Fruit fly (Drosophila melanogaster) whole organism, embryonic: ENCODE measurements around the gene U2af50.

Experiments
- Bteb2 ChIP-seq: fragments of 200-800 bp; sonication (Bioruptor generic); optimal IDR thresholded peaks from 2 replicates; lab custom pipeline; 2016; ENCODE audit warnings: missing biosample characterization, missing genetic modification characterization
- C15 ChIP-seq: fragments of 200-800 bp; sonication (Bioruptor generic); IDR thresholded peaks from 3 replicates; pipeline ENCODE4 v1.3.6; 2022; ENCODE audit warnings: missing biosample characterization, missing genetic modification characterization
- CG10321 ChIP-seq: fragments of 200-800 bp; sonication (Bioruptor generic); IDR thresholded peaks from 2 replicates; pipeline ENCODE4 v1.3.6; 2022; ENCODE audit warnings: missing biosample characterization, missing genetic modification characterization
- CG10431 ChIP-seq: fragments of 200-800 bp; sonication (Bioruptor generic); optimal IDR thresholded peaks from 3 replicates; lab custom pipeline; 2018; ENCODE audit warnings: missing biosample characterization, mild to moderate bottlenecking, missing genetic modification characterization
- CG10462 ChIP-seq: fragments of 200-800 bp; sonication (Bioruptor generic); optimal IDR thresholded peaks from 2 replicates; lab custom pipeline; 2016; ENCODE audit warnings: missing biosample characterization, missing genetic modification characterization
- CG10543 ChIP-seq: fragments of 200-800 bp; sonication (Bioruptor generic); optimal IDR thresholded peaks from 3 replicates; lab custom pipeline; 2017; ENCODE audit warnings: missing biosample characterization, mild to moderate bottlenecking, missing genetic modification characterization, moderate library complexity
- CG11723 ChIP-seq: fragments of 200-800 bp; sonication (Bioruptor generic); optimal IDR thresholded peaks from 2 replicates; lab custom pipeline; 2017; ENCODE audit warnings: missing biosample characterization, mild to moderate bottlenecking, missing genetic modification characterization
- CG12071 ChIP-seq: fragments of 200-800 bp; sonication (Bioruptor generic); optimal IDR thresholded peaks from 3 replicates; lab custom pipeline; 2018; ENCODE audit warnings: missing biosample characterization, mild to moderate bottlenecking, missing genetic modification characterization
- CG12744 ChIP-seq: fragments of 200-800 bp; sonication (Bioruptor generic); optimal IDR thresholded peaks from 2 replicates; lab custom pipeline; 2016; ENCODE audit warnings: missing biosample characterization, missing genetic modification characterization
- CG13296 ChIP-seq: fragments of 200-800 bp; sonication (Bioruptor generic); optimal IDR thresholded peaks from 3 replicates; lab custom pipeline; 2018; ENCODE audit warnings: missing biosample characterization, mild to moderate bottlenecking, missing genetic modification characterization
- CG15514 ChIP-seq: fragments of 200-800 bp; sonication (Bioruptor generic); optimal IDR thresholded peaks from 3 replicates; lab custom pipeline; 2017; ENCODE audit warnings: missing biosample characterization, missing genetic modification characterization, mild to moderate bottlenecking, moderate library complexity, missing genetic modification reagents
- CG3065 ChIP-seq: fragments of 200-800 bp; sonication (Bioruptor generic); optimal IDR thresholded peaks from 2 replicates; lab custom pipeline; 2016; ENCODE audit warnings: missing biosample characterization, missing genetic modification characterization
- CG3407 ChIP-seq: fragments of 200-800 bp; sonication (Bioruptor generic); optimal IDR thresholded peaks from 2 replicates; lab custom pipeline; 2018; ENCODE audit warnings: missing biosample characterization, mild to moderate bottlenecking, missing genetic modification characterization
- CG6683 ChIP-seq: fragments of 200-800 bp; sonication (Bioruptor generic); optimal IDR thresholded peaks from 2 replicates; lab custom pipeline; 2017; ENCODE audit warnings: missing biosample characterization, mild to moderate bottlenecking, missing genetic modification characterization, missing genetic modification reagents
- CG6791 ChIP-seq: fragments of 200-800 bp; sonication (Bioruptor generic); IDR thresholded peaks from 3 replicates; pipeline ENCODE4 v1.3.6; 2022; ENCODE audit warnings: missing biosample characterization, missing genetic modification characterization; ENCODE audit not compliant: partially characterized antibody
- CG7357 ChIP-seq: fragments of 200-800 bp; sonication (Bioruptor generic); IDR thresholded peaks from 3 replicates; pipeline ENCODE4 v1.3.6; 2022; ENCODE audit warnings: missing biosample characterization, missing genetic modification characterization
- CG8359 ChIP-seq: fragments of 200-800 bp; sonication (Bioruptor generic); optimal IDR thresholded peaks from 2 replicates; lab custom pipeline; 2017; ENCODE audit warnings: missing biosample characterization, mild to moderate bottlenecking, missing genetic modification characterization, borderline replicate concordance
- CG8765 ChIP-seq: fragments of 200-800 bp; sonication (Bioruptor generic); IDR thresholded peaks from 2 replicates; pipeline ENCODE4 v1.3.6; 2022; ENCODE audit warnings: missing biosample characterization, missing genetic modification characterization
- CrebB ChIP-seq: fragments of 200-800 bp; sonication (Bioruptor generic); optimal IDR thresholded peaks from 3 replicates; lab custom pipeline; 2018; ENCODE audit warnings: missing biosample characterization, mild to moderate bottlenecking, missing genetic modification characterization
- E2f2 ChIP-seq: fragments of 200-800 bp; sonication (Bioruptor generic); IDR thresholded peaks from 2 replicates; pipeline ENCODE4 v1.3.6; 2022; ENCODE audit warnings: missing biosample characterization, missing genetic modification characterization
- Eip74EF ChIP-seq, 2 experiments: fragments of 200-800 bp in 1 of 2; fragments of >200 bp in 1 of 2; sonication (Bioruptor generic) in 1 of 2; optimal IDR thresholded peaks; 2 replicates each; lab custom pipeline; 2017 to 2019; ENCODE audit warnings: missing biosample characterization in 2 of 2, missing genetic modification characterization in 2 of 2, mild to moderate bottlenecking in 1 of 2, moderate library complexity in 1 of 2
- Hand ChIP-seq: fragments of 200-800 bp; sonication (Bioruptor generic); optimal IDR thresholded peaks from 2 replicates; lab custom pipeline; 2017; ENCODE audit warnings: mild to moderate bottlenecking, missing biosample characterization, missing genetic modification reagents, missing genetic modification characterization
- MTF-1 ChIP-seq: fragments of 200-800 bp; sonication (Bioruptor generic); optimal IDR thresholded peaks from 2 replicates; lab custom pipeline; 2018; ENCODE audit warnings: missing biosample characterization, mild to moderate bottlenecking, missing genetic modification characterization, borderline replicate concordance
- Meics ChIP-seq: fragments of 200-800 bp; sonication (Bioruptor generic); optimal IDR thresholded peaks from 2 replicates; lab custom pipeline; 2017; ENCODE audit warnings: missing biosample characterization, mild to moderate bottlenecking, missing genetic modification characterization
- Nf-YA ChIP-seq: fragments of 200-800 bp; sonication (Bioruptor generic); IDR thresholded peaks from 2 replicates; pipeline ENCODE4 v1.3.6; 2022; ENCODE audit warnings: missing biosample characterization, missing genetic modification characterization
- Oli ChIP-seq: fragments of 200-800 bp; sonication (Bioruptor generic); optimal IDR thresholded peaks from 2 replicates; lab custom pipeline; 2018; ENCODE audit warnings: missing biosample characterization, mild to moderate bottlenecking, missing genetic modification characterization, moderate library complexity
- Six4 ChIP-seq: fragments of 200-800 bp; sonication (Bioruptor generic); optimal IDR thresholded peaks from 2 replicates; lab custom pipeline; 2016; ENCODE audit warnings: missing biosample characterization, missing genetic modification characterization
- Taf1 ChIP-seq: fragments of 200-800 bp; sonication (Bioruptor generic); IDR thresholded peaks from 2 replicates; pipeline ENCODE4 v1.3.6; 2022; ENCODE audit warnings: missing biosample characterization, missing genetic modification characterization
- Tbp ChIP-seq: fragments of >200 bp; optimal IDR thresholded peaks from 2 replicates; lab custom pipeline; 2018; ENCODE audit warnings: missing biosample characterization, missing genetic modification characterization
- Xbp1 ChIP-seq: fragments of 200-800 bp; sonication (Bioruptor generic); optimal IDR thresholded peaks from 3 replicates; lab custom pipeline; 2016; ENCODE audit warnings: missing biosample characterization, mild to moderate bottlenecking, missing genetic modification characterization
- bowl ChIP-seq: fragments of 200-800 bp; sonication (Bioruptor generic); IDR thresholded peaks from 2 replicates; pipeline ENCODE4 v1.3.6; 2022; ENCODE audit warnings: missing biosample characterization, missing genetic modification characterization
- cas ChIP-seq: fragments of 200-800 bp; sonication (Bioruptor generic); IDR thresholded peaks from 2 replicates; pipeline ENCODE4 v1.3.6; 2022; ENCODE audit warnings: missing biosample characterization, missing genetic modification characterization
- cato ChIP-seq: fragments of 200-800 bp; sonication (Bioruptor generic); optimal IDR thresholded peaks from 2 replicates; lab custom pipeline; 2016; ENCODE audit warnings: missing biosample characterization, missing genetic modification characterization, borderline replicate concordance
- cwo ChIP-seq: fragments of 200-800 bp; sonication (Bioruptor generic); optimal IDR thresholded peaks from 3 replicates; lab custom pipeline; 2017; ENCODE audit warnings: missing biosample characterization, missing genetic modification characterization, mild to moderate bottlenecking, moderate library complexity, missing genetic modification reagents
- esg ChIP-seq: fragments of 200-800 bp; sonication (Bioruptor generic); conservative IDR thresholded peaks from 2 replicates; pipeline ENCODE4 v1.3.6; 2022; ENCODE audit warnings: missing biosample characterization, missing genetic modification characterization
- eyg ChIP-seq: fragments of 200-800 bp; sonication (Bioruptor generic); optimal IDR thresholded peaks from 3 replicates; lab custom pipeline; 2016; ENCODE audit warnings: missing biosample characterization, missing genetic modification characterization
- ftz-f1 ChIP-seq: fragments of 200-800 bp; sonication (Bioruptor generic); optimal IDR thresholded peaks from 2 replicates; lab custom pipeline; 2016; ENCODE audit warnings: missing biosample characterization, missing genetic modification characterization
- lmd ChIP-seq: fragments of 200-800 bp; sonication (Bioruptor generic); IDR thresholded peaks from 2 replicates; pipeline ENCODE4 v1.3.6; 2022; ENCODE audit warnings: missing biosample characterization, missing genetic modification characterization
- nerfin-1 ChIP-seq: fragments of 200-800 bp; sonication (Bioruptor generic); optimal IDR thresholded peaks from 3 replicates; lab custom pipeline; 2019; ENCODE audit warnings: missing biosample characterization, mild to moderate bottlenecking, missing genetic modification characterization, moderate library complexity
- nmo ChIP-seq: fragments of 200-800 bp; sonication (Bioruptor generic); optimal IDR thresholded peaks from 2 replicates; lab custom pipeline; 2018; ENCODE audit warnings: missing biosample characterization, mild to moderate bottlenecking, missing genetic modification characterization, moderate library complexity
- oc ChIP-seq: fragments of 200-800 bp; sonication (Bioruptor generic); optimal IDR thresholded peaks from 2 replicates; lab custom pipeline; 2018; ENCODE audit warnings: missing biosample characterization, mild to moderate bottlenecking, missing genetic modification characterization, moderate library complexity
- sim ChIP-seq: fragments of 200-800 bp; sonication (Bioruptor generic); IDR thresholded peaks from 2 replicates; pipeline ENCODE4 v1.3.6; 2022; ENCODE audit warnings: missing biosample characterization, missing genetic modification characterization
- sob ChIP-seq: fragments of 200-800 bp; sonication (Bioruptor generic); IDR thresholded peaks from 2 replicates; pipeline ENCODE4 v1.3.6; 2022; ENCODE audit warnings: missing biosample characterization, missing genetic modification characterization
- sqz ChIP-seq: fragments of 200-800 bp; sonication (Bioruptor generic); optimal IDR thresholded peaks from 3 replicates; lab custom pipeline; 2018; ENCODE audit warnings: missing biosample characterization, mild to moderate bottlenecking, missing genetic modification characterization
- ttk ChIP-seq: fragments of 200-800 bp; sonication (Bioruptor generic); IDR thresholded peaks from 2 replicates; pipeline ENCODE4 v2.1.2; 2022; ENCODE audit warnings: missing biosample characterization, missing genetic modification characterization
- unpg ChIP-seq: fragments of 200-800 bp; sonication (Bioruptor generic); optimal IDR thresholded peaks from 3 replicates; lab custom pipeline; 2018; ENCODE audit warnings: missing biosample characterization, mild to moderate bottlenecking, missing genetic modification characterization, moderate library complexity
- vvl ChIP-seq: fragments of 200-800 bp; sonication (Bioruptor generic); IDR thresholded peaks from 2 replicates; pipeline ENCODE4 v1.3.6; 2022; ENCODE audit warnings: missing biosample characterization, missing genetic modification characterization
- wek ChIP-seq: fragments of 200-800 bp; sonication (Bioruptor generic); optimal IDR thresholded peaks from 3 replicates; lab custom pipeline; 2018; ENCODE audit warnings: missing biosample characterization, mild to moderate bottlenecking, missing genetic modification characterization, moderate library complexity

U2af50 gene

DNA sequence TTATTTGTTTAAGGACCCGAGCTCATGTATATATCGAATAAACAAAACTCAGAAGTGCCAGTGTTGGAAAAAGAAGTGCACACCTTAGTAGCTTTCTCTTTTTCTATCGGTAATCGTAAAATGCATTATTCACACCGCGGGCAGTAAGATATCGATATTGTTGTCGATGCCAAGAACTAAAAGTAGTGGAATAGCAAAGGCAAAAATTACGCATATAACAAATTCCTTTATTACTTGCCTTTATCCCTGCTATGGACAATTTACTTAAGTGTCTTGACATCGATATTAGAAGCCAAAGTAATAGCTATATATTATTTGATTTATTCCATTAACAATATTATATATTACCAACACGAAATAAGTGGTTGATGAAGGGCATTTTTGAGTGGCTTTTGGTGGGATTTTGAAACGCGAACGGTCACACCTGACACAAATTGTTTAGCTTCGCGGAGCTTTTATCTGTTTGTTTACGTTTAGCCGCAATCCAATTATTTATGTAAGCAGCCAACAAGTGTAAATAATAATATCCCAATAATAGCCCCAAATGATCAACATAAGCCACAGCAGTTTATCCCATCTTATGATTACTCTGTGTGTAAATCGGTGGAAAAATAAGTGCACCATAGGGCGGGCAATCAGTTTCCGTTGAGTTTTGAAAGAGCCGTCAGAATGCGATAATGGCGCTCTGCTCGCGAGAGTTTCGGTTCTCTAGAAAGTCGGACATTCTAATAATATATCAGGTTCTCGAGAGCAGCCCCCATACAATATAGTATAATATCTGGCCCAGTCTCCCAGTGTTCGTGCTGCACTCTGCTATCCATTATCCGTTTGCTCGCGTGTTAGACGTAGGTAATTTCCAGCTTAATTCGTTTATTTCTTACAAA is 26.2 kb upstream of the U2af50 start, which contains the start of the genes CG9992 and CG4239 (continued):
- TF ChIP-seq Taf1 (GFP tag; lab: Robert Waterston, UW) = peak; percentile 36; the same call in 1 of the 2 replicates
- no peak for TF ChIP-seq MTF-1 (GFP tag; lab: Kevin White, UChicago)
- peak; percentile 36 for TF ChIP-seq CG10543
- no peak for TF ChIP-seq bowl (GFP tag; lab: Robert Waterston, UW)
- TF ChIP-seq CG13296 (GFP tag; lab: Kevin White, UChicago) = no peak
- no peak for TF ChIP-seq CG12744 (GFP tag; lab: Kevin White, UChicago)
- TF ChIP-seq unpg (GFP tag; lab: Kevin White, UChicago) = peak; percentile 40
- TF ChIP-seq ttk (GFP tag; lab: Robert Waterston, UW) = no peak
- peak; percentile 61 for TF ChIP-seq wek (GFP tag; lab: Kevin White, UChicago)
- TF ChIP-seq Hand (GFP tag; lab: Kevin White, UChicago) = no peak
- no peak for TF ChIP-seq Six4
- peak; percentile 48 for TF ChIP-seq Meics (GFP tag; lab: Kevin White, UChicago)
- TF ChIP-seq CG12071 (GFP tag; lab: Kevin White, UChicago) = peak; percentile 34
- peak; percentile 38; the same call in 1 of the 2 replicates for TF ChIP-seq CG8765 (GFP tag; lab: Robert Waterston, UW)
- no peak for TF ChIP-seq CG10321 (GFP tag; lab: Robert Waterston, UW)
- peak in 1 of 2 experiments; percentile 66 for TF ChIP-seq Eip74EF (GFP tag; optimal IDR thresholded peaks at IDR 0.05; lab: Kevin White, UChicago)
- no peak for TF ChIP-seq C15 (GFP tag; lab: Robert Waterston, UW)
- TF ChIP-seq nmo (GFP tag; lab: Kevin White, UChicago) = peak; percentile 87
- peak; percentile 39; the same call in 1 of the 2 replicates for TF ChIP-seq vvl (GFP tag; lab: Robert Waterston, UW)
- TF ChIP-seq sim = no peak
- TF ChIP-seq CG7357 (GFP tag; lab: Robert Waterston, UW) = peak; percentile 97
- peak; percentile 8; the same call in 1 of the 2 replicates for TF ChIP-seq cas (GFP tag; lab: Robert Waterston, UW)
- TF ChIP-seq CG11723 (GFP tag; lab: Kevin White, UChicago) = peak; percentile 22
- peak; percentile 29 for TF ChIP-seq nerfin-1 (tag; lab: Kevin White, UChicago)
- TF ChIP-seq CG3065 (GFP tag; lab: Kevin White, UChicago) = no peak
- TF ChIP-seq lmd (GFP tag; lab: Robert Waterston, UW) = peak; percentile 72
- TF ChIP-seq CG8359 = no peak
- TF ChIP-seq CG10431 (GFP tag; lab: Kevin White, UChicago) = peak; percentile 93
- TF ChIP-seq ftz-f1 (GFP tag; lab: Kevin White, UChicago) = no peak
- no peak for TF ChIP-seq CrebB (tag; lab: Kevin White, UChicago)
- peak; percentile 26 for TF ChIP-seq CG10462 (GFP tag; lab: Kevin White, UChicago)
- TF ChIP-seq oc (tag; lab: Kevin White, UChicago) = no peak
- peak; percentile 28; the same call in 1 of the 2 replicates for TF ChIP-seq esg (GFP tag; lab: Robert Waterston, UW)
- TF ChIP-seq E2f2 (GFP tag; lab: Robert Waterston, UW) = peak; percentile 33; the same call in 1 of the 2 replicates
- no peak for TF ChIP-seq Bteb2 (GFP tag; lab: Kevin White, UChicago)
- TF ChIP-seq cwo = no peak
- no peak for TF ChIP-seq Tbp (GFP tag; lab: Kevin White, UChicago)
- TF ChIP-seq CG15514 = no peak
- no peak for TF ChIP-seq sqz (GFP tag; lab: Kevin White, UChicago)
- TF ChIP-seq eyg (GFP tag; lab: Kevin White, UChicago) = no peak
- TF ChIP-seq Xbp1 (GFP tag; lab: Kevin White, UChicago) = peak; percentile 68
- TF ChIP-seq sob (GFP tag; lab: Robert Waterston, UW) = peak; percentile 59; the same call in 1 of the 2 replicates
- TF ChIP-seq CG6791 (GFP tag; lab: Robert Waterston, UW) = peak; percentile 71; the same call in 2 of the 3 replicates
- no peak for TF ChIP-seq Nf-YA
- TF ChIP-seq CG3407 = no peak
- TF ChIP-seq Oli (tag; lab: Kevin White, UChicago) = peak; percentile 67
- TF ChIP-seq cato (GFP tag; lab: Kevin White, UChicago) = peak; percentile 4
- no peak for TF ChIP-seq CG6683 (GFP tag; lab: Kevin White, UChicago)
